Worm (Caenorhabditis elegans) whole organism, mixed stage, embryonic: ENCODE results near the gene K01A2.6.

Experiments
- bed-3 ChIP-seq: fragments of 200-800 bp; sonication (Bioruptor generic); optimal IDR thresholded peaks from 3 replicates; lab custom pipeline; 2018; ENCODE audit warnings: mild to moderate bottlenecking, missing genetic modification characterization, moderate library complexity, missing compliant biosample characterization
- blmp-1 ChIP-seq: fragments of 150-350 bp; optimal IDR thresholded peaks from 2 replicates; lab custom pipeline; 2014; ENCODE audit warnings: missing biosample characterization, missing genetic modification characterization
- ceh-43 ChIP-seq: fragments of 200-800 bp; sonication (Bioruptor generic); optimal IDR thresholded peaks from 2 replicates; lab custom pipeline; 2018; ENCODE audit warnings: mild to moderate bottlenecking, missing genetic modification characterization, moderate library complexity, missing compliant biosample characterization
- lsy-2 ChIP-seq: fragments of 150-350 bp; optimal IDR thresholded peaks from 2 replicates; lab custom pipeline; 2014; ENCODE audit warnings: missing biosample characterization, missing genetic modification characterization
- nhr-237 ChIP-seq: fragments of 150-350 bp; optimal IDR thresholded peaks from 2 replicates; lab custom pipeline; 2014; ENCODE audit warnings: missing biosample characterization, missing genetic modification characterization
- nhr-76 ChIP-seq: sonication (generic microtip); optimal IDR thresholded peaks from 2 replicates; lab custom pipeline; 2017; ENCODE audit warnings: missing biosample characterization, missing genetic modification characterization
- pha-4 ChIP-seq: fragments of 150-350 bp; optimal IDR thresholded peaks from 2 replicates; lab custom pipeline; 2018; ENCODE audit warnings: missing biosample characterization, missing genetic modification reagents, missing genetic modification characterization
- unc-39 ChIP-seq: fragments of 150-350 bp; optimal IDR thresholded peaks from 2 replicates; lab custom pipeline; 2014; ENCODE audit warnings: missing biosample characterization, missing genetic modification characterization
- unc-62 ChIP-seq: fragments of 150-350 bp; optimal IDR thresholded peaks from 2 replicates; lab custom pipeline; 2014; ENCODE audit warnings: missing biosample characterization, missing genetic modification reagents, missing genetic modification characterization

- TF ChIP-seq lsy-2 (no peak), unc-62 (no peak), bed-3 (no peak), pha-4 (no peak), ceh-43 (GFP tag; lab: Kevin White, UChicago) (no peak), nhr-76 (no peak), blmp-1 (no peak), unc-39 (tag; lab: Kevin White, UChicago) (no peak), nhr-237 (tag; lab: Kevin White, UChicago) (no peak)
Measured at ce11 chrII:264053-264452, 35.7 kb upstream of the K01A2.6 start, which contains the start of gene B0432.14.
